Fruit fly (Drosophila melanogaster) whole organism, adult: ENCODE data around the gene CG7120.

Experiments used
- CG11617 ChIP-seq: fragments of 200-800 bp; sonication (Bioruptor generic); optimal IDR thresholded peaks from 2 replicates; lab custom pipeline; 2017; ENCODE audit warnings: mild to moderate bottlenecking, missing biosample characterization, missing genetic modification reagents, missing genetic modification characterization
- CG12768 ChIP-seq: fragments of 200-800 bp; sonication (Bioruptor generic); optimal IDR thresholded peaks from 2 replicates; lab custom pipeline; 2017; ENCODE audit warnings: missing biosample characterization, missing genetic modification characterization, mild to moderate bottlenecking, moderate library complexity, missing genetic modification reagents
- CG14711 ChIP-seq: fragments of 200-800 bp; sonication (Bioruptor generic); optimal IDR thresholded peaks from 2 replicates; lab custom pipeline; 2018; ENCODE audit warnings: missing biosample characterization, mild to moderate bottlenecking, missing genetic modification characterization, moderate library complexity
- CG1620 ChIP-seq: fragments of 200-800 bp; sonication (Bioruptor generic); optimal IDR thresholded peaks from 2 replicates; lab custom pipeline; 2016; ENCODE audit warnings: missing biosample characterization, missing genetic modification characterization
- CG33017 ChIP-seq: fragments of 200-800 bp; sonication (Bioruptor generic); optimal IDR thresholded peaks from 2 replicates; lab custom pipeline; 2018; ENCODE audit warnings: missing biosample characterization, mild to moderate bottlenecking, missing genetic modification characterization, moderate library complexity
- CG5204 ChIP-seq: fragments of 200-800 bp; sonication (Bioruptor generic); optimal IDR thresholded peaks from 2 replicates; lab custom pipeline; 2016; ENCODE audit warnings: missing biosample characterization, missing genetic modification characterization
- CG7045 ChIP-seq: fragments of 200-800 bp; sonication (Bioruptor generic); optimal IDR thresholded peaks from 2 replicates; lab custom pipeline; 2017; ENCODE audit warnings: missing biosample characterization, mild to moderate bottlenecking, missing genetic modification characterization
- CG7101 ChIP-seq: fragments of 200-800 bp; sonication (Bioruptor generic); optimal IDR thresholded peaks from 2 replicates; lab custom pipeline; 2018; ENCODE audit warnings: missing biosample characterization, mild to moderate bottlenecking, missing genetic modification characterization, moderate library complexity
- Clk ChIP-seq: fragments of 200-800 bp; sonication (Bioruptor generic); optimal IDR thresholded peaks from 2 replicates; lab custom pipeline; 2017; ENCODE audit warnings: missing biosample characterization, missing genetic modification characterization
- Crg-1 ChIP-seq: fragments of 200-800 bp; sonication (Bioruptor generic); optimal IDR thresholded peaks from 2 replicates; lab custom pipeline; 2016; ENCODE audit warnings: missing biosample characterization, missing genetic modification characterization
- Hr96 ChIP-seq: fragments of 200-800 bp; sonication (Bioruptor generic); optimal IDR thresholded peaks from 2 replicates; lab custom pipeline; 2016; ENCODE audit warnings: missing biosample characterization, missing genetic modification characterization
- Mnt ChIP-seq: fragments of 200-800 bp; sonication (Bioruptor generic); optimal IDR thresholded peaks from 2 replicates; lab custom pipeline; 2016; ENCODE audit warnings: missing biosample characterization, mild to moderate bottlenecking, missing genetic modification characterization
- bab1 ChIP-seq: fragments of 200-800 bp; sonication (Bioruptor generic); optimal IDR thresholded peaks from 3 replicates; lab custom pipeline; 2019; ENCODE audit warnings: missing biosample characterization, mild to moderate bottlenecking, missing genetic modification characterization, moderate library complexity
- cic ChIP-seq: fragments of 200-800 bp; sonication (Bioruptor generic); optimal IDR thresholded peaks from 2 replicates; lab custom pipeline; 2017; ENCODE audit warnings: missing biosample characterization, mild to moderate bottlenecking, missing genetic modification characterization, moderate library complexity
- cnc ChIP-seq, 2 experiments: fragments of >200 bp; optimal IDR thresholded peaks; 2 replicates each; lab custom pipeline; 2017
- kay ChIP-seq: fragments of 200-800 bp; sonication (Bioruptor generic); peaks from one replicate; lab custom pipeline; 2016; ENCODE audit warnings: missing biosample characterization, missing genetic modification characterization, borderline replicate concordance
- ovo ChIP-seq: fragments of 200-800 bp; sonication (Bioruptor generic); optimal IDR thresholded peaks from 2 replicates; lab custom pipeline; 2016; ENCODE audit warnings: missing biosample characterization, missing genetic modification characterization
- pad ChIP-seq: fragments of 200-800 bp; sonication (Bioruptor generic); optimal IDR thresholded peaks from 3 replicates; lab custom pipeline; 2017; ENCODE audit warnings: missing biosample characterization, missing genetic modification characterization, mild to moderate bottlenecking, moderate library complexity, missing genetic modification reagents
- tj ChIP-seq: fragments of 200-800 bp; sonication (Bioruptor generic); optimal IDR thresholded peaks from 3 replicates; lab custom pipeline; 2017; ENCODE audit warnings: missing biosample characterization, mild to moderate bottlenecking, missing genetic modification characterization, moderate library complexity
- toe ChIP-seq: fragments of 200-800 bp; sonication (Bioruptor generic); optimal IDR thresholded peaks from 2 replicates; lab custom pipeline; 2016; ENCODE audit warnings: missing biosample characterization, missing genetic modification characterization

The CG7120 gene

DNA sequence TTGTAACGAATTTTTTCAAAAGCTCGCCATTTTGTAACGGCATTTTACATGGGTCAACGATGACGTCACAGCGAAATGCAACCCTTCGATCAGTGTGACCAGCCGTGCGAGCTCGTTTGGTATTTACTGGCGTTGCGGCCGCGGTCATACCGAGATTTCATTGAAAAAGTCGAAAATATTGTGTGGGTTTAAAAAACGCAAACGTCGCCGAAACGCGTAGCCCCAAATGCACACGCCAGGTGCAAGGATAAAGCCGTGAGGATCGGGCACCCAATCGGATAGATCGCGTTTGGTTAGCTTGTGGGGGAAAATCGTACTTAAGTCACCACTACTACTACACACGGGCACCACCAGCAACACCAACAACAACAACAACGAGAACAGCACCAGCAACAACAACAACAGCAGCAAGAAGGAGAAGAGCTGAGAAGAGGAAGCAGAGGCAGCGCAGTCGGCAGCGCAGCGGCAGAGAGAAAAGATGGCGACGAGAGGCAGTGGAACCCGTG is 29.1 kb downstream of the CG7120 start, which contains the start of gene Cbl:
TSS of gene Cbl (plus strand) at position 124 of the 506 bp plus-strand sequence.
- TF ChIP-seq CG7045 (GFP tag; lab: Kevin White, UChicago) (no peak), Hr96 (GFP tag; lab: Kevin White, UChicago) (no peak), CG7101 (peak; percentile 11), tj (peak; percentile 47), ovo (GFP tag; lab: Kevin White, UChicago) (peak; percentile 76), pad (GFP tag; lab: Kevin White, UChicago) (peak; percentile 62), CG14711 (peak; percentile 18), cic (GFP tag; lab: Kevin White, UChicago) (peak; percentile 73), kay (GFP tag; lab: Kevin White, UChicago) (no peak), CG1620 (GFP tag; lab: Kevin White, UChicago) (no peak), CG11617 (GFP tag; lab: Kevin White, UChicago) (no peak), Mnt (GFP tag; lab: Kevin White, UChicago) (peak; percentile 39), bab1 (GFP tag; lab: Kevin White, UChicago) (peak; percentile 47)

DNA sequence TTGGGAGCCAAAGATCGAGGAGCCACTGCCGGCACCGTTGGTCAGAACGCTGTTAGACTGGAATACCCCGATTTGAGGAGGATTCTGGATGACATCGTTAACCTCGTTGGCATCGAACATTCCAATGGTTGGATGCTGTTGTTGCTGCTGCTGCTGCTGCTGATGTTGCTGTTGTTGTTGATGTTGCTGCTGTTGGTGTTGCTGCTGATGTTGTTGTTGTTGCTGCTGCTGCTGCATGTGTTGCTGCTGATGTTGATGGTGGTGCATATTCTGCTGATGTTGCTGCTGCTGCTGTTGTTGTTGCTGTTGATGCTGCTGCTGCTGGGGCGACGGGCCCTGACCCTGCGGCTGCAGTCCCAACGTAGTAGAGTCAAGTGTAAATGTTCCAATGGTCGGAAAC is 41.8 kb downstream of the CG7120 start:
- TF ChIP-seq kay (GFP tag; lab: Kevin White, UChicago): peak; percentile 21
- TF ChIP-seq tj: no peak

DNA sequence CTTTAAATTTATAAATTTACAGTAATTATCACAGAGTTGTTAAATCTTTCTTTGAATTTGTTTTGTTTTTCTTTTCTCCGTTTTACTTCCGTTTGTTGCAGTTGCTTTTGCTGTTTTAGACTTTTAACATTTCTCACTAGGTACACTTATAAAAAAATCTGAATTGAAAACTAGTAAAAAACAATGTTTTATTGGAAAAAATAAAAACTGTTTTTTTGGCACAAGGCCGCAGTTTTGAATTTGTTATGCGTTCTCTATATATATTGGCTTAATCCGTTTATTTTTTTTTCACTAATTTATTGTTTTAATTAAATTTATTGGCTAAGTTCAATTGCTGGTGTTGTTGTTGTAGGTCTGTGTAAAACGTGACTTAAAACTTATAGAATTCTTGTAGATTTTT is 44.3 kb downstream of the CG7120 start:
- TF ChIP-seq Clk (GFP tag; lab: Kevin White, UChicago) (no peak), CG1620 (GFP tag; lab: Kevin White, UChicago) (no peak), Crg-1 (GFP tag; lab: Kevin White, UChicago) (no peak), cnc (optimal IDR thresholded peaks at IDR 0.05; lab: Kevin White, UChicago) (no peak), CG12768 (GFP tag; lab: Kevin White, UChicago) (no peak), CG33017 (tag; lab: Kevin White, UChicago) (no peak), ovo (GFP tag; lab: Kevin White, UChicago) (no peak)

DNA sequence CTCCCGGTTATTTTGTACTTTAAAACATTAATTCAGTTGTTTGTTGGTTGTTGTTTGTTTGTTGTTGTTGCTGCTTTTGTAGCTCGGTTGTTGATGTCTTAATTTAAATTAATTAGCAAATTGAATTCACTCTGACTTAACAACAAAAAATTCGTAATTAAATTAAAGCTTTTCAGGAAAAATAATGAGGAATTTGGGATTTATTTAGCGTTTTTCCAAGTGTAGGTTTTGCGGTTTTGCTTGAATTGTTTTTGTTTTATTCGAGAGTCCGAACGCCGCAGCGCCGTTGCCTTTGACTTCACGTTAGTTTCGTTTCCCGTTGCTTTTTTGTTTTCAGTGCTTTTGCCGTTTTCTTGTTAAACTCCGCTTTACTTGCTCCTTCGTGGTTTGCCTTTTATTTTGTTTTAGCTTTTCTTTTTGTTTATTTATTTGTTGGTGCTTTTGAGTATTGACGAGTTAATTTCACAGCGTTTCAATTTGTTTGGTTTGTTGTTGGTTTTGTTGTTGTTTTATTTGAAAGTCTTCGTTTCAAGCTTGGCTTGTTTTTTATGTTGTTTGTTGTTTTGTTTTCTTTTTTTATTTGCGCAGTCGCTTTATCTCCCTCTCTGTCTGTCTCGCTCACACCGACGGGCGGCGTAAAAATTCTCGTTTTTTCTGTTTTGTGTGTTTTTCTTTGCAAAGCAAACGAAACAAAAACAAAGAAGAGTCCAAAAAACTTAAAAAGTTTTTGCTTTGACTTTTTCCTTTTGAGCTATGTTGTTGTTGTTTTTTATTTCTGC is 45.2 kb downstream of the CG7120 start:
- peak; percentile 61 for TF ChIP-seq CG7045 (GFP tag; lab: Kevin White, UChicago)
- no peak for TF ChIP-seq bab1 (GFP tag; lab: Kevin White, UChicago)
- peak; percentile 96 for TF ChIP-seq kay (GFP tag; lab: Kevin White, UChicago)
- peak; percentile 22 for TF ChIP-seq CG11617 (GFP tag; lab: Kevin White, UChicago)
- peak; percentile 10 for TF ChIP-seq Clk (GFP tag; lab: Kevin White, UChicago)
- TF ChIP-seq ovo (GFP tag; lab: Kevin White, UChicago): peak; percentile 49
- no peak for TF ChIP-seq tj
- peak; percentile 55 for TF ChIP-seq CG33017 (tag; lab: Kevin White, UChicago)
- peak; percentile 39 for TF ChIP-seq CG12768 (GFP tag; lab: Kevin White, UChicago)
- TF ChIP-seq CG14711: no peak
- TF ChIP-seq Mnt (GFP tag; lab: Kevin White, UChicago): no peak

DNA sequence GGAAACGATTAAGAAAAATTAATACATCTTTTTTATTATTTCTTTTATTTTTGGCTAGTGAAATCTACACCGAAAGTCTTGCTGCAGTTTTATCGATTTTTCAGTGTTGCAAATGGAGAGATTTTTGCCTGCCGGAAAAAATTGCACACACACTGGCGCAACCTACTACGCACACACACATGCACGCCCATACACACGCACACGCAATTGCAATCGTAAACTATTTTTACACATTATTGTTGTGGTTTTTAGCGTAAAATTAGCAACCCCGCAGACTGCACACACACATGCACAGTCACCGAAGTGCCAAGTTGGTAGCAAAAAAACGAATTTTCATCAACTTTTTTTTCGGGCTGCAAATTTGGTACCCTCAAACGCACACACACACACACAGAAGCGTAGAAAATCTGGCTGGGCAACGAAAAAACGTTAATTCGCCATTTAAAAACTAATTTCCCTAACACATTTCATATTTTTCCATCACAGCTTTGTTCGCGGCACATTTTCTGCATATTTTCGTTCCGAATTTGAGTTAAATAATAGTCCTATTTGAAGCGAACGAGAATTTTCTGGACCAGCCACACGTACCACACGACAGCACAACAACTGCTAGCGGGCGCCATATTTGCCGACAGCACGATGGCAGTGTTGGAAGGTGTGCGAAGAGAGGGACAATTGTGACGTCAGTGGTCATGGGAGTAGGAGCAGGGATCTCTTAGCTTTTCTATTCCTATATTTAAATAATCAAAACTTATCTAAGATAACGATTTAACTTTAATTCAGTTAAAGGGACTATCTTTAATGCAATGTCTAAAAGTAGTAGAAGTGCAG is 46.2 kb downstream of the CG7120 start, which contains the start of gene Unr:
TSS of gene Unr (minus strand) at position 637 of the 831 bp plus-strand sequence.
- TF ChIP-seq CG7101 (peak; percentile 82), CG5204 (no peak), CG14711 (peak; percentile 65), CG11617 (GFP tag; lab: Kevin White, UChicago) (peak; percentile 79), bab1 (GFP tag; lab: Kevin White, UChicago) (peak; percentile 85), Hr96 (GFP tag; lab: Kevin White, UChicago) (no peak), ovo (GFP tag; lab: Kevin White, UChicago) (peak; percentile 79), cic (GFP tag; lab: Kevin White, UChicago) (peak; percentile 96), Crg-1 (GFP tag; lab: Kevin White, UChicago) (peak; percentile 91), toe (GFP tag; lab: Kevin White, UChicago) (no peak), pad (GFP tag; lab: Kevin White, UChicago) (peak; percentile 73), CG1620 (GFP tag; lab: Kevin White, UChicago) (peak; percentile 94), CG12768 (GFP tag; lab: Kevin White, UChicago) (peak; percentile 81), CG7045 (GFP tag; lab: Kevin White, UChicago) (peak; percentile 61), kay (GFP tag; lab: Kevin White, UChicago) (no peak), Clk (GFP tag; lab: Kevin White, UChicago) (peak; percentile 38), Mnt (GFP tag; lab: Kevin White, UChicago) (peak; percentile 80), CG33017 (tag; lab: Kevin White, UChicago) (peak; percentile 71), tj (peak; percentile 88), cnc (optimal IDR thresholded peaks at IDR 0.05; lab: Kevin White, UChicago) (no peak)
